Fruit fly (Drosophila melanogaster) whole organism, larva: ENCODE measurements around the gene Klp31E.

Source experiments
- noc ChIP-seq: fragments of 200-800 bp; sonication (Bioruptor generic); optimal IDR thresholded peaks from 3 replicates; lab custom pipeline; 2019; ENCODE audit warnings: missing biosample characterization, mild to moderate bottlenecking, missing genetic modification characterization, moderate library complexity

The Klp31E gene

dm6 chr2L:10413251-10414127 is at the start of gene Klp31E, which contains the start of gene CG5355:
Klp31E (plus strand) TSS chr2L:10414017.
CG5355 (minus strand) TSS chr2L:10413463.
- no peak for TF ChIP-seq noc (tag; lab: Kevin White, UChicago)

dm6 chr2L:10364229-10364628 is 49.6 kb upstream of the Klp31E start, which contains the start of gene lft:
lft (plus strand) TSS chr2L:10364471.
- no peak for TF ChIP-seq noc (tag; lab: Kevin White, UChicago)

- no peak for TF ChIP-seq noc (tag; lab: Kevin White, UChicago)
Measured at dm6 chr2L:10366525-10366924, 47.3 kb upstream of the Klp31E start, which contains the start of gene CG5056. CG5056 (plus strand) TSS chr2L:10366692.

- no peak for TF ChIP-seq noc (tag; lab: Kevin White, UChicago)
Measured at dm6 chr2L:10372297-10372696, 41.5 kb upstream of the Klp31E start.

- TF ChIP-seq noc (tag; lab: Kevin White, UChicago): no peak
Measured at dm6 chr2L:10373605-10374269, 40.1 kb upstream of the Klp31E start, which contains the start of gene rho-5. rho-5 (minus strand) TSS chr2L:10373900.

- TF ChIP-seq noc (tag; lab: Kevin White, UChicago): peak; percentile 11
Measured at dm6 chr2L:10375464-10376236, 38.2 kb upstream of the Klp31E start, which contains the start of the genes CG33303 and dpr19. CG33303 (minus strand) TSS chr2L:10375757. dpr19 (plus strand) TSS chr2L:10376168.

- TF ChIP-seq noc (tag; lab: Kevin White, UChicago): no peak
Measured at dm6 chr2L:10376276-10376675, 37.5 kb upstream of the Klp31E start.

dm6 chr2L:10378631-10379030 is 35.2 kb upstream of the Klp31E start:
- no peak for TF ChIP-seq noc (tag; lab: Kevin White, UChicago)

- no peak for TF ChIP-seq noc (tag; lab: Kevin White, UChicago)
Measured at dm6 chr2L:10379865-10380264, 34.0 kb upstream of the Klp31E start, which contains the start of gene gny. gny (plus strand) TSS chr2L:10380103.

dm6 chr2L:10381890-10382450 is 31.8 kb upstream of the Klp31E start, which contains the start of gene CG5096:
CG5096 (plus strand) TSS chr2L:10382263.
- TF ChIP-seq noc (tag; lab: Kevin White, UChicago): peak; percentile 97

- peak; percentile 53 for TF ChIP-seq noc (tag; lab: Kevin White, UChicago)
Measured at dm6 chr2L:10386208-10386805, 27.5 kb upstream of the Klp31E start, which contains the start of the genes Cdk1 and mRpS7. Cdk1 (minus strand) TSS chr2L:10386262. mRpS7 (plus strand) TSS chr2L:10386662.

dm6 chr2L:10386824-10387223 is 27.0 kb upstream of the Klp31E start:
- TF ChIP-seq noc (tag; lab: Kevin White, UChicago): no peak

- peak; percentile 31 for TF ChIP-seq noc (tag; lab: Kevin White, UChicago)
Measured at dm6 chr2L:10387869-10388726, 25.7 kb upstream of the Klp31E start, which contains the start of gene da. da (plus strand) TSS chr2L:10388105.
